Worm (Caenorhabditis elegans) whole organism, midembryonic: ENCODE measurements around the gene W03F8.4.

Experiments used
- cog-1 ChIP-seq: sonication (generic microtip); optimal IDR thresholded peaks from 2 replicates; lab custom pipeline; 2016; ENCODE audit warnings: missing genetic modification characterization, missing compliant biosample characterization
- flt-1 ChIP-seq: fragments of 200-800 bp; sonication (Bioruptor generic); IDR thresholded peaks from 2 replicates; pipeline ENCODE4 v1.3.6; 2022; ENCODE audit warnings: missing genetic modification characterization, missing compliant biosample characterization
- klf-2 ChIP-seq: fragments of 200-800 bp; sonication (Bioruptor generic); conservative IDR thresholded peaks from 2 replicates; pipeline ENCODE4 v1.3.6; 2022; ENCODE audit warnings: missing genetic modification reagents, missing genetic modification characterization, missing compliant biosample characterization
- med-1 ChIP-seq: sonication (generic microtip); optimal IDR thresholded peaks from 2 replicates; lab custom pipeline; 2017; ENCODE audit warnings: missing genetic modification characterization, mild to moderate bottlenecking, missing compliant biosample characterization, antibody characterized with exemption, missing genetic modification reagents; ENCODE audit not compliant: insufficient read depth
- tab-1 ChIP-seq: fragments of 200-800 bp; sonication (Bioruptor generic); IDR thresholded peaks from 2 replicates; pipeline ENCODE4 v1.3.6; 2022; ENCODE audit warnings: missing genetic modification characterization, missing compliant biosample characterization
- ztf-23 ChIP-seq: fragments of 200-800 bp; sonication (Bioruptor generic); IDR thresholded peaks from 2 replicates; pipeline ENCODE4 v1.3.6; 2022; ENCODE audit warnings: missing genetic modification reagents, missing genetic modification characterization, missing compliant biosample characterization
- ztf-29 ChIP-seq: fragments of 200-800 bp; sonication (Bioruptor generic); IDR thresholded peaks from 2 replicates; pipeline ENCODE4 v1.3.6; 2022; ENCODE audit warnings: missing genetic modification reagents, missing genetic modification characterization, missing compliant biosample characterization

ce11 chrIV:5166030-5166429 is 17.9 kb upstream of the W03F8.4 start, which contains the start of gene ptp-5.1:
- no peak for TF ChIP-seq flt-1 (GFP tag; lab: Robert Waterston, UW)
- no peak for TF ChIP-seq klf-2 (GFP tag; lab: Robert Waterston, UW)
- no peak for TF ChIP-seq cog-1 (tag; lab: Kevin White, UChicago)
- no peak for TF ChIP-seq tab-1
- no peak for TF ChIP-seq ztf-29 (GFP tag; lab: Robert Waterston, UW)
- no peak for TF ChIP-seq ztf-23 (GFP tag; lab: Robert Waterston, UW)
- TF ChIP-seq med-1 (GFP tag; lab: Kevin White, UChicago): no peak
